Fruit fly (Drosophila melanogaster): Measurements from ENCODE around the gene mRpL2.

Gene mRpL2

dm6 chr3L:11148478-11149251, 28.0 kb downstream of the mRpL2 start (continued):
- TF ChIP-seq CG3847 (GFP tag; IDR thresholded peaks at IDR 0.05) (0 out of 2 replicates have a peak, but pooled peaks have one; percentile 14), CG34422 (GFP tag; IDR thresholded peaks at IDR 0.05) (no peak), CG4360 (GFP tag; IDR thresholded peaks at IDR 0.05) (no peak), Dbx (GFP tag; IDR thresholded peaks at IDR 0.05) (no peak), CG12942 (GFP tag; optimal IDR thresholded peaks at IDR 0.05) (no peak), mirr (GFP tag; optimal IDR thresholded peaks at IDR 0.05) (no peak), h (optimal IDR thresholded peaks at IDR 0.05) (no peak), zfh1 (GFP tag; IDR thresholded peaks at IDR 0.05) (peak; percentile 53; the same call in 1 of the 3 replicates), twi (tag; optimal IDR thresholded peaks at IDR 0.05) (no peak), cato (GFP tag; optimal IDR thresholded peaks at IDR 0.05; ENCODE audit: borderline replicate concordance) (no peak), MBD-R2 (GFP tag; IDR thresholded peaks at IDR 0.05) (no peak), E2f2 (GFP tag; IDR thresholded peaks at IDR 0.05) (no peak), CrebB (tag; optimal IDR thresholded peaks at IDR 0.05) (no peak), Opbp (GFP tag; IDR thresholded peaks at IDR 0.05; ENCODE audit: partially characterized antibody) (no peak), CG3726 (GFP tag; IDR thresholded peaks at IDR 0.05) (no peak), nom (GFP tag; optimal IDR thresholded peaks at IDR 0.05) (peak; percentile 71), mld (GFP tag; IDR thresholded peaks at IDR 0.05; ENCODE audit: partially characterized antibody) (no peak), Dfd (GFP tag; optimal IDR thresholded peaks at IDR 0.05) (no peak), CG14667 (GFP tag; IDR thresholded peaks at IDR 0.05) (peak; percentile 22; the same call in 1 of the 2 replicates), CG31388 (GFP tag; optimal IDR thresholded peaks at IDR 0.05) (no peak), chm (GFP tag; IDR thresholded peaks at IDR 0.05) (no peak), da (GFP tag; optimal IDR thresholded peaks at IDR 0.05) (no peak), z (GFP tag; IDR thresholded peaks at IDR 0.05) (no peak), insv (GFP tag; optimal IDR thresholded peaks at IDR 0.05) (no peak), CG13296 (GFP tag; optimal IDR thresholded peaks at IDR 0.05) (no peak), CG14050 (GFP tag; IDR thresholded peaks at IDR 0.05) (no peak), maf-S (GFP tag; optimal IDR thresholded peaks at IDR 0.05) (no peak), NC2β (GFP tag; optimal IDR thresholded peaks at IDR 0.05) (no peak), CG13624 (GFP tag; optimal IDR thresholded peaks at IDR 0.05) (no peak), CG3163 (GFP tag; optimal IDR thresholded peaks at IDR 0.05) (no peak), Jarid2 (GFP tag; optimal IDR thresholded peaks at IDR 0.05) (no peak), Hr51 (GFP tag; optimal IDR thresholded peaks at IDR 0.05) (peak in 1 of 2 experiments; percentile 65), tx (GFP tag; optimal IDR thresholded peaks at IDR 0.05) (no peak), Dip2 (GFP tag; IDR thresholded peaks at IDR 0.05) (no peak), Sox102F (GFP tag; optimal IDR thresholded peaks at IDR 0.05) (peak; percentile 67), peb (GFP tag; IDR thresholded peaks at IDR 0.05) (no peak), CG6175 (GFP tag; IDR thresholded peaks at IDR 0.05) (no peak), lilli (GFP tag; optimal IDR thresholded peaks at IDR 0.05) (no peak), CG8281 (tag; optimal IDR thresholded peaks at IDR 0.05) (no peak), HmgZ (tag; optimal IDR thresholded peaks at IDR 0.05) (no peak), dati (GFP tag; IDR thresholded peaks at IDR 0.05) (no peak), CG6254 (GFP tag; optimal IDR thresholded peaks at IDR 0.05) (peak; percentile 56), CG13287 (GFP tag; IDR thresholded peaks at IDR 0.05; ENCODE audit: partially characterized antibody) (no peak), CG11560 (tag; IDR thresholded peaks at IDR 0.05) (no peak), CG33557 (GFP tag; optimal IDR thresholded peaks at IDR 0.05) (no peak), CG11398 (GFP tag; optimal IDR thresholded peaks at IDR 0.05) (no peak), abd-A (tag; optimal IDR thresholded peaks at IDR 0.05) (peak; percentile 66), CG1529 (GFP tag; optimal IDR thresholded peaks at IDR 0.05) (peak; percentile 48), Rx (GFP tag; IDR thresholded peaks at IDR 0.05) (no peak), CG17361 (GFP tag; IDR thresholded peaks at IDR 0.05) (peak; percentile 58), E2f1 (GFP tag; IDR thresholded peaks at IDR 0.05) (0 out of 2 replicates have a peak, but pooled peaks have one; percentile 26)

Measured in whole organism, embryonic.